Worm (Caenorhabditis elegans) whole organism, L4 larva: Measurements from ENCODE around the gene frpr-7.

Experiments used
- hlh-30 ChIP-seq: sonication (generic microtip); optimal IDR thresholded peaks from 2 replicates; lab custom pipeline; 2017; ENCODE audit warnings: antibody characterized with exemption, mild to moderate bottlenecking, missing genetic modification characterization, missing compliant biosample characterization; ENCODE audit not compliant: insufficient read depth
- mep-1 ChIP-seq: fragments of 150-350 bp; sonication (generic microtip); optimal IDR thresholded peaks from 3 replicates; lab custom pipeline; 2014; ENCODE audit warnings: missing biosample characterization, missing genetic modification characterization
- unc-62 ChIP-seq, 3 experiments: fragments of 150-350 bp in 1 of 3; sonication (generic microtip); optimal IDR thresholded peaks in 2 of 3; peaks in 1 of 3; 1 replicate in 1 of 3; 2 replicates in 2 of 3; lab custom pipeline; 2014 to 2017; ENCODE audit warnings: missing biosample characterization in 3 of 3, missing genetic modification characterization in 3 of 3, missing genetic modification reagents in 3 of 3, missing genotype in 1 of 3

Gene frpr-7

ce11 chrX:17517872-17518271, 61.8 kb downstream of the frpr-7 start:
- TF ChIP-seq unc-62 (GFP tag; optimal IDR thresholded peaks at IDR 0.05 in 1 of 2; lab: Kevin White, UChicago) (peak in 1 of 2 experiments; percentile 39), unc-62 (tag; optimal IDR thresholded peaks at IDR 0.05; lab: Kevin White, UChicago) (no peak), hlh-30 (tag; lab: Kevin White, UChicago) (peak; percentile 0), mep-1 (tag; lab: Kevin White, UChicago) (no peak)
- TF ChIP-seq, all 104 proteins: peak for 2
